Fruit fly (Drosophila melanogaster): Measurements from ENCODE around the gene CG14369.

The CG14369 gene

DNA sequence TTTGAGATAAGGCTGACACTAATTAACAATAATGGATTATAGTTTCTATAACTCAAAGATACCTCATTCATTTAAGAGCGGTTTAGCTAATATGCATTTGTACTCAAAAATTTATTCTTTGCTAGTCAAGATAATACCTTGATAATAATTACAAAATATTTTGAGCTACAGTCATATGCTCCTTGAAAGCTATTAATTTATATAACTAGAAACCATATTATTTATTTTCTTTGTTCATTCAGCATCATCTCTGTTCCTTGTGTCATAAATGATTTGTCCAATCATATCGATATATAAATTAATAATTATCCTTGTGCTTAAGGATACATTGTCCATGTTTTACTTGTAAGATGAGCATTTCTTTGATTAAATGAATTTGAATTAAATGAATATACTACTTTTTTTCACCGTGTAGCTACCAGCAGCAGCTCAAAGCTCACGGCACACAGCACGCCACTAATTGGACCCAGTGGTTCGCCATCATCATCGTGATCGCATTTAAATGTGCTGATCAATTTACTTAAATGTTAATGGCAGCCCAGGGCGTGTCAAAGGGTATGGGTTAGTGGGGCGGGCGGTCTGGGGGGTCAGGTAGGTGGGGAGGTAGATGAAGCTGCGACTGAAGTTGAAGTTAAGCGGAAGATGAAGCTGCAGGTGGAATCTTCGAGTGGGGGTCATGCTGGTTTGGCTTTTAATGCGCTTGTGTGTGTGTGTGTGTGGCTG is 39.1 kb downstream of the CG14369 start (continued):
- no peak for TF ChIP-seq eyg (GFP tag; optimal IDR thresholded peaks at IDR 0.05)
- no peak for TF ChIP-seq sisA (GFP tag; IDR thresholded peaks at IDR 0.05)
- no peak for TF ChIP-seq chn (GFP tag; optimal IDR thresholded peaks at IDR 0.05)
- TF ChIP-seq Awh (GFP tag; IDR thresholded peaks at IDR 0.05) = peak; percentile 80; the same call in 1 of the 2 replicates
- no peak for TF ChIP-seq CG4282 (GFP tag; optimal IDR thresholded peaks at IDR 0.05)
- TF ChIP-seq tx (GFP tag; optimal IDR thresholded peaks at IDR 0.05) = no peak
- TF ChIP-seq CG18619 (GFP tag; optimal IDR thresholded peaks at IDR 0.05) = no peak
- no peak for TF ChIP-seq pnt (GFP tag; optimal IDR thresholded peaks at IDR 0.05)
- TF ChIP-seq row (GFP tag; IDR thresholded peaks at IDR 0.05) = no peak
- TF ChIP-seq fd3F (GFP tag; optimal IDR thresholded peaks at IDR 0.05) = no peak
- TF ChIP-seq fd102C (GFP tag; optimal IDR thresholded peaks at IDR 0.05) = no peak
- no peak for TF ChIP-seq CG10462 (GFP tag; optimal IDR thresholded peaks at IDR 0.05)
- no peak for TF ChIP-seq CG14710 (tag; optimal IDR thresholded peaks at IDR 0.05)
- no peak for TF ChIP-seq dysf (GFP tag; IDR thresholded peaks at IDR 0.05)
- peak; percentile 17 for TF ChIP-seq ATbp (GFP tag; optimal IDR thresholded peaks at IDR 0.05)
- no peak for TF ChIP-seq Bteb2 (GFP tag; optimal IDR thresholded peaks at IDR 0.05)
- TF ChIP-seq ranshi (GFP tag; IDR thresholded peaks at IDR 0.05) = no peak
- TF ChIP-seq CG14014 (GFP tag; IDR thresholded peaks at IDR 0.05) = no peak
- TF ChIP-seq otp (GFP tag; IDR thresholded peaks at IDR 0.05) = no peak
- TF ChIP-seq croc (GFP tag; conservative IDR thresholded peaks at IDR 0.05) = no peak
- peak; percentile 39 for TF ChIP-seq CG2678 (tag; optimal IDR thresholded peaks at IDR 0.05)
- TF ChIP-seq Mes4 (GFP tag; optimal IDR thresholded peaks at IDR 0.05) = no peak
- TF ChIP-seq Ets97D (GFP tag; optimal IDR thresholded peaks at IDR 0.05) = no peak
- no peak for TF ChIP-seq D19B (GFP tag; optimal IDR thresholded peaks at IDR 0.05)
- no peak for TF ChIP-seq zen2 (GFP tag; IDR thresholded peaks at IDR 0.05; ENCODE audit: partially characterized antibody)
- TF ChIP-seq rib (GFP tag; IDR thresholded peaks at IDR 0.05) = no peak
- TF ChIP-seq lilli (GFP tag; optimal IDR thresholded peaks at IDR 0.05) = no peak
- no peak for TF ChIP-seq sens-2 (GFP tag; IDR thresholded peaks at IDR 0.05)
- TF ChIP-seq CG7839 (tag; optimal IDR thresholded peaks at IDR 0.05) = peak; percentile 22
- no peak for TF ChIP-seq ssp (GFP tag; IDR thresholded peaks at IDR 0.05)
- no peak for TF ChIP-seq Ssrp (tag; optimal IDR thresholded peaks at IDR 0.05)
- no peak for TF ChIP-seq CG9727 (GFP tag; optimal IDR thresholded peaks at IDR 0.05)
- no peak for TF ChIP-seq tll (GFP tag; optimal IDR thresholded peaks at IDR 0.05)
- TF ChIP-seq cg (GFP tag; optimal IDR thresholded peaks at IDR 0.05) = no peak
- no peak for TF ChIP-seq so (GFP tag; IDR thresholded peaks at IDR 0.05)
- no peak for TF ChIP-seq CG15696 (tag; optimal IDR thresholded peaks at IDR 0.05)
- TF ChIP-seq schlank (tag; optimal IDR thresholded peaks at IDR 0.05) = no peak
- TF ChIP-seq Ravus (GFP tag; IDR thresholded peaks at IDR 0.05) = no peak
- no peak for TF ChIP-seq CG12659 (GFP tag; optimal IDR thresholded peaks at IDR 0.05)
- TF ChIP-seq Doc2 (GFP tag; IDR thresholded peaks at IDR 0.05) = no peak
- no peak for TF ChIP-seq CG9932 (GFP tag; IDR thresholded peaks at IDR 0.05)
- TF ChIP-seq Fer1 (GFP tag; optimal IDR thresholded peaks at IDR 0.05) = no peak
- no peak for TF ChIP-seq CG11695 (GFP tag; IDR thresholded peaks at IDR 0.05)
- TF ChIP-seq CG8765 (GFP tag; IDR thresholded peaks at IDR 0.05) = no peak
- no peak for TF ChIP-seq hkb (optimal IDR thresholded peaks at IDR 0.05)
- no peak for TF ChIP-seq hkb (GFP tag; IDR thresholded peaks at IDR 0.05)
- no peak for TF ChIP-seq Rx (GFP tag; IDR thresholded peaks at IDR 0.05)
- TF ChIP-seq CG34376 (GFP tag; optimal IDR thresholded peaks at IDR 0.05) = no peak
- no peak for TF ChIP-seq kay (GFP tag; optimal IDR thresholded peaks at IDR 0.05)
- TF ChIP-seq pan (optimal IDR thresholded peaks at IDR 0.05) = no peak
- TF ChIP-seq pan (GFP tag; optimal IDR thresholded peaks at IDR 0.05 in 1 of 2, IDR thresholded peaks at IDR 0.05 in 1 of 2) = no peak
- no peak for TF ChIP-seq CG8944 (GFP tag; optimal IDR thresholded peaks at IDR 0.05)

Measured in whole organism, embryonic.